Worm (Caenorhabditis elegans) whole organism, midembryonic: Measurements from ENCODE around the gene Y113G7A.22.

Source experiments
- flt-1 ChIP-seq: fragments of 200-800 bp; sonication (Bioruptor generic); IDR thresholded peaks from 2 replicates; pipeline ENCODE4 v1.3.6; 2022; ENCODE audit warnings: missing genetic modification characterization, missing compliant biosample characterization
- klf-2 ChIP-seq: fragments of 200-800 bp; sonication (Bioruptor generic); conservative IDR thresholded peaks from 2 replicates; pipeline ENCODE4 v1.3.6; 2022; ENCODE audit warnings: missing genetic modification reagents, missing genetic modification characterization, missing compliant biosample characterization
- med-1 ChIP-seq: sonication (generic microtip); optimal IDR thresholded peaks from 2 replicates; lab custom pipeline; 2017; ENCODE audit warnings: missing genetic modification characterization, mild to moderate bottlenecking, missing compliant biosample characterization, antibody characterized with exemption, missing genetic modification reagents; ENCODE audit not compliant: insufficient read depth
- ref-1 ChIP-seq: fragments of 200-800 bp; sonication (Bioruptor generic); conservative IDR thresholded peaks from 2 replicates; pipeline ENCODE4 v1.3.6; 2022; ENCODE audit warnings: missing genetic modification reagents, missing genetic modification characterization, missing compliant biosample characterization
- tab-1 ChIP-seq: fragments of 200-800 bp; sonication (Bioruptor generic); IDR thresholded peaks from 2 replicates; pipeline ENCODE4 v1.3.6; 2022; ENCODE audit warnings: missing genetic modification characterization, missing compliant biosample characterization
- ztf-29 ChIP-seq: fragments of 200-800 bp; sonication (Bioruptor generic); IDR thresholded peaks from 2 replicates; pipeline ENCODE4 v1.3.6; 2022; ENCODE audit warnings: missing genetic modification reagents, missing genetic modification characterization, missing compliant biosample characterization

DNA sequence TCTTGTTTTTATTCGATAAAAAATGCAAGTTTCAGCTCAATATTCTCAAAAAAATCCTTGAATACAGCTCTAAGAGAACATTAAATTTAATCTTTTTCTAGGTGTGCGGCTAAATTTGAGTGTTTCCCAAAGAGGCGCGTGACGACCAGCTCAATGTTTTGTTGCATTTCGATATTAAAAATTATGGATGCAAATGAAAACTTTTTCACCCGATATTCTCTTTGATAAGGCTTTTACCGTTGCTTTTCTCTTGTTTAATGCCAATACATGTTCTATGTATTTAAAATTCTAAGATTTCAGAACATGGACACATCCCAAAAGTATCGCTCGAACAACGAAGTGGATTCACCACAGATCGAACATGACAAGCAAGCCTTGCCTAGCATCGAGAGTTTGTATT, 23.1 kb upstream of the Y113G7A.22 start, which contains the start of gene F19B2.6:
- TF ChIP-seq klf-2 (GFP tag; lab: Robert Waterston, UW) (no peak), ref-1 (GFP tag; lab: Robert Waterston, UW) (no peak), med-1 (GFP tag; lab: Kevin White, UChicago) (no peak), flt-1 (GFP tag; lab: Robert Waterston, UW) (no peak), ztf-29 (GFP tag; lab: Robert Waterston, UW) (no peak), tab-1 (GFP tag; lab: Robert Waterston, UW) (no peak)
